Fruit fly (Drosophila melanogaster) whole organism, wandering third instar larva: ENCODE results near the gene RhoGAP16F.

Experiments used
- Abd-B ChIP-seq: fragments of >200 bp; optimal IDR thresholded peaks from 2 replicates; lab custom pipeline; 2017; ENCODE audit warnings: missing biosample characterization, missing genetic modification characterization
- CG9705 ChIP-seq: fragments of 200-800 bp; sonication (Bioruptor generic); optimal IDR thresholded peaks from 2 replicates; lab custom pipeline; 2018; ENCODE audit warnings: missing biosample characterization, mild to moderate bottlenecking, missing genetic modification characterization
- CrebA ChIP-seq: fragments of 200-800 bp; sonication (Bioruptor generic); optimal IDR thresholded peaks from 2 replicates; lab custom pipeline; 2016; ENCODE audit warnings: missing biosample characterization, mild to moderate bottlenecking, missing genetic modification characterization, borderline replicate concordance
- Dfd ChIP-seq: fragments of >200 bp; optimal IDR thresholded peaks from 2 replicates; lab custom pipeline; 2017; ENCODE audit warnings: missing biosample characterization, missing genetic modification characterization
- HLH106 ChIP-seq: fragments of 200-800 bp; optimal IDR thresholded peaks from 3 replicates; lab custom pipeline; 2019; ENCODE audit warnings: missing biosample characterization, mild to moderate bottlenecking, missing genetic modification characterization, moderate library complexity
- Hnf4 ChIP-seq: fragments of 200-800 bp; sonication (Bioruptor generic); optimal IDR thresholded peaks from 2 replicates; lab custom pipeline; 2016; ENCODE audit warnings: missing biosample characterization, mild to moderate bottlenecking, missing genetic modification characterization
- Hr78 ChIP-seq: fragments of >200 bp; optimal IDR thresholded peaks from 2 replicates; lab custom pipeline; 2017; ENCODE audit warnings: missing biosample characterization, missing genetic modification characterization
- Hr83 ChIP-seq: fragments of 200-300 bp; sonication (Bioruptor generic); optimal IDR thresholded peaks from 2 replicates; lab custom pipeline; 2016; ENCODE audit warnings: missing biosample characterization, mild to moderate bottlenecking, missing genetic modification characterization, moderate library complexity; ENCODE audit not compliant: poor library complexity, severe bottlenecking
- Jra ChIP-seq: sonication (Bioruptor generic); optimal IDR thresholded peaks from 2 replicates; lab custom pipeline; 2016; ENCODE audit warnings: missing biosample characterization, missing genetic modification characterization
- Mio ChIP-seq: sonication (Bioruptor generic); optimal IDR thresholded peaks from 2 replicates; lab custom pipeline; 2016; ENCODE audit warnings: missing biosample characterization, missing genetic modification characterization
- OdsH ChIP-seq: fragments of 200-800 bp; sonication (Bioruptor generic); optimal IDR thresholded peaks from 2 replicates; lab custom pipeline; 2016; ENCODE audit warnings: missing biosample characterization, mild to moderate bottlenecking, missing genetic modification characterization
- Rel ChIP-seq, 2 experiments: fragments of 200-800 bp; sonication (Bioruptor generic) in 1 of 2; optimal IDR thresholded peaks; 2 replicates in 1 of 2; 3 replicates in 1 of 2; lab custom pipeline; 2016 to 2019; ENCODE audit warnings: mild to moderate bottlenecking in 2 of 2, missing biosample characterization in 2 of 2, missing genetic modification characterization in 2 of 2, moderate library complexity in 1 of 2
- Sp1 ChIP-seq: fragments of 200-800 bp; sonication (Bioruptor generic); optimal IDR thresholded peaks from 3 replicates; lab custom pipeline; 2019; ENCODE audit warnings: missing biosample characterization, mild to moderate bottlenecking, missing genetic modification characterization, moderate library complexity
- Vsx2 ChIP-seq: fragments of 200-300, 225-300 bp; sonication (Bioruptor generic); optimal IDR thresholded peaks from 2 replicates; lab custom pipeline; 2018; ENCODE audit warnings: missing biosample characterization, missing genetic modification characterization; ENCODE audit not compliant: partially characterized antibody
- br ChIP-seq: fragments of 200-800 bp; sonication (Bioruptor generic); optimal IDR thresholded peaks from 2 replicates; lab custom pipeline; 2016; ENCODE audit warnings: missing biosample characterization, missing genetic modification characterization
- brk ChIP-seq: fragments of 200-800 bp; sonication (Bioruptor generic); optimal IDR thresholded peaks from 2 replicates; lab custom pipeline; 2016; ENCODE audit warnings: missing biosample characterization, mild to moderate bottlenecking, missing genetic modification characterization
- dl ChIP-seq, 2 experiments: fragments of 175-275, 200-275 bp in 1 of 2; fragments of 200-275 bp in 1 of 2; sonication (Bioruptor generic); optimal IDR thresholded peaks; lab custom pipeline; 2018; ENCODE audit warnings: mild to moderate bottlenecking in 2 of 2, missing biosample characterization in 2 of 2, missing genetic modification characterization in 2 of 2, moderate library complexity in 2 of 2; ENCODE audit not compliant: partially characterized antibody in 2 of 2, insufficient read depth in 1 of 2
- dmrt93B ChIP-seq: fragments of 200-800 bp; sonication (Bioruptor generic); optimal IDR thresholded peaks from 2 replicates; lab custom pipeline; 2018; ENCODE audit warnings: missing biosample characterization, mild to moderate bottlenecking, missing genetic modification characterization
- dsf ChIP-seq: sonication (Bioruptor generic); optimal IDR thresholded peaks from 2 replicates; lab custom pipeline; 2016; ENCODE audit warnings: missing biosample characterization, missing genetic modification characterization, borderline replicate concordance
- ey ChIP-seq: fragments of 200-800 bp; sonication (Bioruptor generic); optimal IDR thresholded peaks from 2 replicates; lab custom pipeline; 2016; ENCODE audit warnings: missing biosample characterization, missing genetic modification characterization
- foxo ChIP-seq, 2 experiments: fragments of 200-800 bp; sonication (Bioruptor generic); optimal IDR thresholded peaks; 2 replicates in 1 of 2; 3 replicates in 1 of 2; lab custom pipeline; 2016 to 2017; ENCODE audit warnings: missing biosample characterization in 2 of 2, missing genetic modification characterization in 2 of 2
- fru ChIP-seq: fragments of 200-800 bp; sonication (Bioruptor generic); optimal IDR thresholded peaks from 3 replicates; lab custom pipeline; 2016; ENCODE audit warnings: missing biosample characterization, mild to moderate bottlenecking, missing genetic modification characterization
- h ChIP-seq: fragments of 200-800 bp; sonication (Bioruptor generic); optimal IDR thresholded peaks from 3 replicates; lab custom pipeline; 2016; ENCODE audit warnings: missing biosample characterization, mild to moderate bottlenecking, missing genetic modification characterization
- jim ChIP-seq: fragments of 175-275, 200-325 bp; sonication (Bioruptor generic); optimal IDR thresholded peaks from 2 replicates; lab custom pipeline; 2016; ENCODE audit warnings: missing biosample characterization, mild to moderate bottlenecking, missing genetic modification characterization
- psq ChIP-seq: fragments of 200-800 bp; sonication (Bioruptor generic); optimal IDR thresholded peaks from 3 replicates; lab custom pipeline; 2017; ENCODE audit warnings: missing biosample characterization, mild to moderate bottlenecking, missing genetic modification characterization, moderate library complexity
- rgr ChIP-seq: fragments of 200-800 bp; sonication (Bioruptor generic); optimal IDR thresholded peaks from 3 replicates; lab custom pipeline; 2016; ENCODE audit warnings: missing biosample characterization, mild to moderate bottlenecking, missing genetic modification characterization
- sage ChIP-seq: fragments of 200-800 bp; sonication (Bioruptor generic); optimal IDR thresholded peaks from 2 replicates; lab custom pipeline; 2016; ENCODE audit warnings: missing biosample characterization, mild to moderate bottlenecking, missing genetic modification characterization
- sv ChIP-seq: fragments of 200-800 bp; sonication (Bioruptor generic); optimal IDR thresholded peaks from 3 replicates; lab custom pipeline; 2016; ENCODE audit warnings: missing biosample characterization, missing genetic modification characterization
- tai ChIP-seq: sonication (Bioruptor generic); optimal IDR thresholded peaks from 2 replicates; lab custom pipeline; 2016; ENCODE audit warnings: missing biosample characterization, missing genetic modification characterization
- woc ChIP-seq: sonication (Bioruptor generic); optimal IDR thresholded peaks from 2 replicates; lab custom pipeline; 2016; ENCODE audit warnings: missing biosample characterization, mild to moderate bottlenecking, missing genetic modification characterization

Gene RhoGAP16F

dm6 chrX:18094747-18095352 is 1.9 kb downstream of the RhoGAP16F start:
- TF ChIP-seq Mio (GFP tag; lab: Kevin White, UChicago) (no peak), Sp1 (GFP tag; lab: Kevin White, UChicago) (peak; percentile 59), psq (GFP tag; lab: Kevin White, UChicago) (peak; percentile 63), dmrt93B (peak; percentile 28), woc (no peak), Jra (no peak), dl (GFP tag; optimal IDR thresholded peaks at IDR 0.05; lab: Kevin White, UChicago; ENCODE audit: insufficient read depth in 1 of 2, partially characterized antibody in 2 of 2) (no peak), HLH106 (peak; percentile 45), foxo (GFP tag; optimal IDR thresholded peaks at IDR 0.05; lab: Kevin White, UChicago) (peak in 1 of 2 experiments; percentile 78), Hnf4 (GFP tag; lab: Kevin White, UChicago) (peak; percentile 43), ey (GFP tag; lab: Kevin White, UChicago) (peak; percentile 41), h (peak; percentile 68), br (peak; percentile 14), rgr (peak; percentile 69), jim (GFP tag; lab: Kevin White, UChicago) (no peak), OdsH (peak; percentile 65), sage (no peak), fru (GFP tag; lab: Kevin White, UChicago) (peak; percentile 50)

dm6 chrX:18100146-18100669 is 7.3 kb downstream of the RhoGAP16F start:
- TF ChIP-seq Vsx2 (GFP tag; lab: Kevin White, UChicago): no peak
- TF ChIP-seq Rel (GFP tag; optimal IDR thresholded peaks at IDR 0.05; lab: Kevin White, UChicago): no peak
- TF ChIP-seq Rel (tag; optimal IDR thresholded peaks at IDR 0.05; lab: Kevin White, UChicago): peak; percentile 65
- TF ChIP-seq, all 38 proteins: peak for 1

- TF ChIP-seq Abd-B (GFP tag; lab: Kevin White, UChicago): no peak
- TF ChIP-seq Rel (GFP tag; optimal IDR thresholded peaks at IDR 0.05; lab: Kevin White, UChicago): no peak
- peak; percentile 30 for TF ChIP-seq Rel (tag; optimal IDR thresholded peaks at IDR 0.05; lab: Kevin White, UChicago)
- TF ChIP-seq jim (GFP tag; lab: Kevin White, UChicago): no peak
- TF ChIP-seq sv: no peak
- TF ChIP-seq Hnf4 (GFP tag; lab: Kevin White, UChicago): peak; percentile 8
- no peak for TF ChIP-seq br
- no peak for TF ChIP-seq sage
- TF ChIP-seq woc: no peak
- no peak for TF ChIP-seq h
- TF ChIP-seq, all 38 proteins: peak for 2
Observed at dm6 chrX:18101098-18101711, 8.3 kb downstream of the RhoGAP16F start, which contains the start of gene Mvb12. Gene Mvb12, minus strand, starts transcription at chrX:18101314.

- TF ChIP-seq Dfd (GFP tag; lab: Kevin White, UChicago) (no peak), Rel (GFP tag; optimal IDR thresholded peaks at IDR 0.05; lab: Kevin White, UChicago) (no peak), Rel (tag; optimal IDR thresholded peaks at IDR 0.05; lab: Kevin White, UChicago) (no peak), dl (GFP tag; optimal IDR thresholded peaks at IDR 0.05; lab: Kevin White, UChicago; ENCODE audit: insufficient read depth in 1 of 2, partially characterized antibody in 2 of 2) (no peak), OdsH (no peak), brk (GFP tag; lab: Kevin White, UChicago) (no peak), tai (no peak), CrebA (GFP tag; lab: Kevin White, UChicago) (no peak), Sp1 (GFP tag; lab: Kevin White, UChicago) (no peak), Hr78 (GFP tag; lab: Kevin White, UChicago) (no peak), dmrt93B (no peak), HLH106 (peak; percentile 10), ey (GFP tag; lab: Kevin White, UChicago) (no peak), Hnf4 (GFP tag; lab: Kevin White, UChicago) (no peak), CG9705 (GFP tag; lab: Kevin White, UChicago) (no peak), dsf (GFP tag; lab: Kevin White, UChicago) (no peak), h (no peak), foxo (GFP tag; optimal IDR thresholded peaks at IDR 0.05; lab: Kevin White, UChicago) (peak in 1 of 2 experiments; percentile 11), Hr83 (GFP tag; lab: Kevin White, UChicago) (peak; percentile 5), Abd-B (GFP tag; lab: Kevin White, UChicago) (no peak)
- TF ChIP-seq, all 38 proteins: peak for 3
Observed at dm6 chrX:18101778-18102177, 8.8 kb downstream of the RhoGAP16F start, which contains the start of gene Taf8. Gene Taf8, plus strand, starts transcription at chrX:18101970.
